Fruit fly (Drosophila melanogaster) whole organism, wandering third instar larva: ENCODE measurements around the gene jim.

Source experiments
- CG32264 ChIP-seq: fragments of 200-800 bp; sonication (Bioruptor generic); optimal IDR thresholded peaks from 2 replicates; lab custom pipeline; 2016; ENCODE audit warnings: missing biosample characterization, missing genetic modification characterization
- Dfd ChIP-seq: fragments of >200 bp; optimal IDR thresholded peaks from 2 replicates; lab custom pipeline; 2017; ENCODE audit warnings: missing biosample characterization, missing genetic modification characterization
- h ChIP-seq: fragments of 200-800 bp; sonication (Bioruptor generic); optimal IDR thresholded peaks from 3 replicates; lab custom pipeline; 2016; ENCODE audit warnings: missing biosample characterization, mild to moderate bottlenecking, missing genetic modification characterization
- sv ChIP-seq: fragments of 200-800 bp; sonication (Bioruptor generic); optimal IDR thresholded peaks from 3 replicates; lab custom pipeline; 2016; ENCODE audit warnings: missing biosample characterization, missing genetic modification characterization
- woc ChIP-seq: sonication (Bioruptor generic); optimal IDR thresholded peaks from 2 replicates; lab custom pipeline; 2016; ENCODE audit warnings: missing biosample characterization, mild to moderate bottlenecking, missing genetic modification characterization

- TF ChIP-seq h (GFP tag; lab: Kevin White, UChicago) (no peak), CG32264 (no peak), sv (GFP tag; lab: Kevin White, UChicago) (no peak), woc (GFP tag; lab: Kevin White, UChicago) (no peak), Dfd (no peak)
Observed at dm6 chr3L:22853412-22853811, 18.4 kb upstream of the jim start, which contains the start of gene CG32462.
